Fruit fly (Drosophila melanogaster) whole organism, embryonic: Measurements from ENCODE around the gene CG16826.
A peak's percentile ranks its signal among the peaks of the same experiment; 100 is the strongest.

Experiments
- Adf1 ChIP-seq: fragments of 200-800 bp; sonication (Bioruptor generic); IDR thresholded peaks from 2 replicates; pipeline ENCODE4 v1.3.6; 2022; ENCODE audit warnings: missing biosample characterization, missing genetic modification characterization
- B-H1 ChIP-seq: fragments of 200-800 bp; sonication (Bioruptor generic); IDR thresholded peaks from 3 replicates; pipeline ENCODE4 v1.3.6; 2022; ENCODE audit warnings: missing biosample characterization, missing genetic modification characterization
- Bgb ChIP-seq: fragments of 200-800 bp; sonication (Bioruptor generic); IDR thresholded peaks from 2 replicates; pipeline ENCODE4 v1.3.6; 2022; ENCODE audit warnings: missing biosample characterization, missing genetic modification characterization; ENCODE audit not compliant: partially characterized antibody
- CG11560 ChIP-seq: fragments of 200-800 bp; sonication (Bioruptor generic); IDR thresholded peaks from 3 replicates; pipeline ENCODE4 v1.3.6; 2022; ENCODE audit warnings: missing biosample characterization, missing genetic modification characterization
- CG11695 ChIP-seq: fragments of 200-800 bp; sonication (Bioruptor generic); IDR thresholded peaks from 3 replicates; pipeline ENCODE4 v1.3.6; 2022; ENCODE audit warnings: missing biosample characterization, missing genetic modification characterization
- CG18011 ChIP-seq: fragments of 200-800 bp; sonication (Bioruptor generic); optimal IDR thresholded peaks from 2 replicates; lab custom pipeline; 2017; ENCODE audit warnings: missing biosample characterization, missing genetic modification characterization, mild to moderate bottlenecking, moderate library complexity, missing genotype
- CG34422 ChIP-seq: fragments of 200-800 bp; sonication (Bioruptor generic); IDR thresholded peaks from 3 replicates; pipeline ENCODE4 v1.3.6; 2022; ENCODE audit warnings: missing biosample characterization, missing genetic modification characterization
- CG6854 ChIP-seq: fragments of 200-800 bp; sonication (Bioruptor generic); optimal IDR thresholded peaks from 3 replicates; lab custom pipeline; 2017; ENCODE audit warnings: missing biosample characterization, mild to moderate bottlenecking, missing genetic modification characterization
- CTCF ChIP-seq: fragments of 200-800 bp; sonication (Bioruptor generic); optimal IDR thresholded peaks from 2 replicates; lab custom pipeline; 2017; ENCODE audit warnings: missing biosample characterization, mild to moderate bottlenecking, missing genetic modification characterization, moderate library complexity
- CoRest ChIP-seq: fragments of 200-800 bp; sonication (Bioruptor generic); optimal IDR thresholded peaks from 3 replicates; lab custom pipeline; 2018; ENCODE audit warnings: missing biosample characterization, mild to moderate bottlenecking, missing genetic modification characterization, moderate library complexity
- Dref ChIP-seq: fragments of 200-800 bp; sonication (Bioruptor generic); IDR thresholded peaks from 2 replicates; pipeline ENCODE4 v1.3.6; 2022; ENCODE audit warnings: missing biosample characterization, missing genetic modification characterization
- Ets65A ChIP-seq: fragments of 200-800 bp; sonication (Bioruptor generic); peaks from one replicate; lab custom pipeline; 2016; ENCODE audit warnings: missing biosample characterization, missing genetic modification characterization
- HLHmδ ChIP-seq: fragments of 200-800 bp; sonication (Bioruptor generic); optimal IDR thresholded peaks from 2 replicates; lab custom pipeline; 2018; ENCODE audit warnings: missing biosample characterization, mild to moderate bottlenecking, missing genetic modification characterization, moderate library complexity
- Hand ChIP-seq: fragments of 200-800 bp; sonication (Bioruptor generic); optimal IDR thresholded peaks from 2 replicates; lab custom pipeline; 2017; ENCODE audit warnings: mild to moderate bottlenecking, missing biosample characterization, missing genetic modification reagents, missing genetic modification characterization
- Hmr ChIP-seq: fragments of 200-800 bp; sonication (Bioruptor generic); optimal IDR thresholded peaks from 3 replicates; lab custom pipeline; 2017; ENCODE audit warnings: mild to moderate bottlenecking, missing biosample characterization, missing genetic modification reagents, missing genetic modification characterization
- Hr3 ChIP-seq: fragments of 200-800 bp; sonication (Bioruptor generic); optimal IDR thresholded peaks from 3 replicates; lab custom pipeline; 2016; ENCODE audit warnings: missing biosample characterization, missing genetic modification characterization
- MESR4 ChIP-seq: fragments of 200-800 bp; sonication (Bioruptor generic); optimal IDR thresholded peaks from 2 replicates; lab custom pipeline; 2018; ENCODE audit warnings: missing biosample characterization, mild to moderate bottlenecking, missing genetic modification characterization, moderate library complexity
- NfI ChIP-seq: fragments of 200-800 bp; sonication (Bioruptor generic); optimal IDR thresholded peaks from 3 replicates; lab custom pipeline; 2018; ENCODE audit warnings: missing biosample characterization, mild to moderate bottlenecking, missing genetic modification characterization, moderate library complexity
- Trl ChIP-seq, 3 experiments: fragments of >200 bp in 2 of 3; fragments of 200-800 bp in 1 of 3; sonication (Bioruptor generic) in 1 of 3; optimal IDR thresholded peaks; 2 replicates in 1 of 3; 3 replicates in 2 of 3; lab custom pipeline; 2016 to 2017; ENCODE audit warnings: missing biosample characterization in 1 of 3, missing genetic modification characterization in 1 of 3
- abd-A ChIP-seq: fragments of 200-800 bp; sonication (Bioruptor generic); optimal IDR thresholded peaks from 3 replicates; lab custom pipeline; 2019; ENCODE audit warnings: missing biosample characterization, mild to moderate bottlenecking, missing genetic modification characterization, moderate library complexity
- amos ChIP-seq: fragments of 200-800 bp; sonication (Bioruptor generic); IDR thresholded peaks from 2 replicates; pipeline ENCODE4 v1.3.6; 2022; ENCODE audit warnings: missing biosample characterization, missing genetic modification characterization; ENCODE audit not compliant: partially characterized antibody
- btn ChIP-seq: fragments of 200-800 bp; sonication (Bioruptor generic); optimal IDR thresholded peaks from 2 replicates; lab custom pipeline; 2016; ENCODE audit warnings: missing biosample characterization, missing genetic modification characterization
- cad ChIP-seq: fragments of >200 bp; optimal IDR thresholded peaks from 2 replicates; lab custom pipeline; 2017; ENCODE audit warnings: missing biosample characterization, missing genetic modification characterization
- cas ChIP-seq: fragments of 200-800 bp; sonication (Bioruptor generic); IDR thresholded peaks from 2 replicates; pipeline ENCODE4 v1.3.6; 2022; ENCODE audit warnings: missing biosample characterization, missing genetic modification characterization
- cg ChIP-seq: fragments of 200-800 bp; sonication (Bioruptor generic); optimal IDR thresholded peaks from 3 replicates; lab custom pipeline; 2019; ENCODE audit warnings: missing biosample characterization, mild to moderate bottlenecking, missing genetic modification characterization, moderate library complexity
- chinmo ChIP-seq: fragments of 200-800 bp; sonication (Bioruptor generic); IDR thresholded peaks from 4 replicates; pipeline ENCODE4 v1.3.6; 2022; ENCODE audit warnings: missing biosample characterization, missing genetic modification characterization; ENCODE audit not compliant: partially characterized antibody
- crp ChIP-seq, 2 experiments: fragments of 200-800 bp; sonication (Bioruptor generic); optimal IDR thresholded peaks; 2 replicates in 1 of 2; 3 replicates in 1 of 2; lab custom pipeline; 2017; ENCODE audit warnings: missing biosample characterization in 2 of 2, missing genetic modification characterization in 2 of 2, mild to moderate bottlenecking in 1 of 2, moderate library complexity in 1 of 2
- dimm ChIP-seq: fragments of 200-800 bp; sonication (Bioruptor generic); IDR thresholded peaks from 2 replicates; pipeline ENCODE4 v1.3.6; 2022; ENCODE audit warnings: missing biosample characterization, missing genetic modification characterization
- dpn ChIP-seq, 2 experiments: fragments of 200-800 bp; sonication (Bioruptor generic); optimal IDR thresholded peaks; 3 replicates each; lab custom pipeline; 2016; ENCODE audit warnings: missing biosample characterization in 2 of 2, missing genetic modification characterization in 2 of 2
- gem ChIP-seq: fragments of 200-800 bp; sonication (Bioruptor generic); optimal IDR thresholded peaks from 2 replicates; lab custom pipeline; 2019; ENCODE audit warnings: missing biosample characterization, mild to moderate bottlenecking, missing genetic modification characterization, moderate library complexity
- repo ChIP-seq: fragments of 200-800 bp; sonication (Bioruptor generic); optimal IDR thresholded peaks from 2 replicates; lab custom pipeline; 2016; ENCODE audit warnings: missing biosample characterization, missing genetic modification characterization
- slou ChIP-seq: fragments of 200-800 bp; sonication (Bioruptor generic); optimal IDR thresholded peaks from 3 replicates; lab custom pipeline; 2016; ENCODE audit warnings: missing biosample characterization, missing genetic modification characterization
- sna ChIP-seq: fragments of 200-800 bp; sonication (Bioruptor generic); IDR thresholded peaks from 2 replicates; pipeline ENCODE4 v1.3.6; 2022; ENCODE audit warnings: missing biosample characterization, missing genetic modification characterization; ENCODE audit not compliant: partially characterized antibody
- tap ChIP-seq: fragments of 200-800 bp; optimal IDR thresholded peaks from 3 replicates; lab custom pipeline; 2019; ENCODE audit warnings: missing biosample characterization, mild to moderate bottlenecking, missing genetic modification characterization, moderate library complexity

Gene CG16826

DNA sequence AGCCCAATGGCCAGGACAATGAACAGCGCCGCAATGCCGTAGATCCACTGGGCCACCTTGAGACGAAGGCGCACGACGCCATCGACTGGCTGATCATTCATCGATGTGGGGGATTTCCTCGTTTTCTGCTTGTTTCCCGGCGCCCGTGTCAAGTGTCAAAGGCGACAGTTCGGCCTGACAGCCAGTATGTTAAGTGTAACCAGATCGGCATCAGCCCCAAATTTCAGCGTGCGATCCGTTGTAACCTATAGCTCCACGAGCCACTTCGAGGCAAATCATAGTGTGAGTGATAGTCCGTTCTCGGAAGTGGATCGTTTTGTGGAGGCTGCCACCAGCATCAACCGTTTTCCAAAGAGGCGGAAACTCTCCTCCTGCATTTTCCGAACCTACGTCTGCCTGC is 40.9 kb upstream of the CG16826 start, which contains the start of gene CG43779:
TSS of gene CG43779 (minus strand) at position 101 of the 400 bp plus-strand sequence.
- TF ChIP-seq btn = no peak
- 0 out of 2 replicates have a peak, but pooled peaks have one; percentile 1 for TF ChIP-seq Dref (GFP tag; lab: Robert Waterston, UW)
- TF ChIP-seq Hmr (GFP tag; lab: Kevin White, UChicago) = no peak

DNA sequence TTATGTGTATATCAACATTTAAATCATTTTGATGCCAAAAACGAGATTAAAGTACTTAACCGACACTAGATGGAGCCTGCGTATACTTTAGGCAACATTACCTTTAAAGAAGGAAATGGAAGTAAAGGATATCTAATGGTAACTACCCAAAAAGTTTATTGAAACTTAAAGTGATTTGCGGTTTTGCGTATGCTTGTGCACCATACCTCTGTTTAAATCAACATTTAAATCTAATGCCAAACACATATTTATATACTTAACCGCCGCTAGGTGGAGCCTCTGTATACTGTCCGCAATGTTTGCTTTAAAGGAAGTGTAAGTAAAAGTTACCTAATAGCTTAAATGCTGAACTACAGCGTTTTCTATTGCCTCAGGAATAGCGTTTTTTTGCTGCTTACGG is 21.8 kb upstream of the CG16826 start:
- TF ChIP-seq amos (GFP tag; lab: Robert Waterston, UW) (no peak), Hmr (GFP tag; lab: Kevin White, UChicago) (no peak), CTCF (peak; percentile 85), CG6854 (no peak)

DNA sequence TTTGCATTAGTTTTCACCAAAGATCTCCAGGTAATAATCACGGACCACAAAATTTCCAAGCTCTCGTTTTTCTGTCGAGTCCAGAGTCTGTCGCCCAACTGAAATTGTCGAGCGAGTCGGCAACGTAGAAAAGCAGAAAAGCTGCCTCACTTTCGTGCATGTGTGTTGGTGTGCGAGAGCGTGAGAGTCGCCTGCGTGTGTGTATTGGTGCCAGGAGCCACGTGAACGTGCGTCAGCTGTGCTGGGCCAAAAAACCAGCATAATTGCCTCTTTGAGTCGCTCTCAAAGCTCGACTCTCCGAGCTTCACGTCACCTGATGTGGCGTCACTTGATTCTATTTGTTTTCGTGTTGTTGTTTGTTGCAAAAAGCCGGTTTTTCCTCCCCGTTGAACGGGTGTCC is 16.6 kb upstream of the CG16826 start, which contains the start of gene hbt:
TSS of gene hbt (minus strand) at position 101 of the 400 bp plus-strand sequence.
- TF ChIP-seq abd-A = peak; percentile 27
- peak in 1 of 2 experiments; percentile 29 for TF ChIP-seq crp (GFP tag; optimal IDR thresholded peaks at IDR 0.05; lab: Kevin White, UChicago)
- TF ChIP-seq Trl (optimal IDR thresholded peaks at IDR 0.05; lab: Kevin White, UChicago) = peak; percentile 24 to 54
- no peak for TF ChIP-seq Trl (GFP tag; optimal IDR thresholded peaks at IDR 0.05; lab: Kevin White, UChicago)
- TF ChIP-seq dpn (GFP tag; optimal IDR thresholded peaks at IDR 0.05; lab: Kevin White, UChicago) = no peak
- peak; percentile 26; the same call in 1 of the 2 replicates for TF ChIP-seq sna
- peak; percentile 46 for TF ChIP-seq cg

DNA sequence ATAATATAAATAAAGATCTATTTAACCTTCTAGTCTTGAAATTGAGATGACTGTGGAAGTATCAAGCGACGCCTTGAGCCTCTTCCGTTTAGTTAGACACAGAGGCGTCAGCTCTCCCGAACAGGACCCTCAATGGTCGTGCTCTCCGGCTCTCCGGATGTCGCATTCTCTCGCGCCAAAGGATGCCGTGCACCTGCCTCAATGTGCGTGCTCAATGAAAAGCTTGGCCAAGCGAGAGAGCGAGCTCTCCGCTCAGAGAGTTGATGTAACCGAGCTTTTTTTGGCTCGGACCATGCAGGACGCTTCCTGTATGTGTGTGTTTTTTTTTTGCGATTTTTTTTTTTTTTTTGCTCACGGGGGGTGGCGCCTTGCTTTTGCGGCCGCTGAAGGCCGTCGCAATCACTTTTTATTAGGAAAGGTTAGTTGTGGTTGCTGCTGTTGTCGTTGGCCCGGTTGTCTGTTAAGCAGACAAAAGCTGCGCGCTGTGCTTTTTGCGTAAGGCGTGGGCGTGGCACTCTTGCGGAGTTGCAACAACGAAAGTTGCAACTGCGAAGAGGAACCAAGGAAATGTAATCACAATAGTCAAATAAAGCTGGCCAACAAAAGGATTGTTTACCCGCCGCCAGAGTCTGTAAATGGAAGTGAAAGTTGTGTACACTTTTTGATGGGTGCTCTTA is 15.6 kb upstream of the CG16826 start:
- TF ChIP-seq dpn (GFP tag; optimal IDR thresholded peaks at IDR 0.05; lab: Kevin White, UChicago) (no peak), Bgb (GFP tag; lab: Robert Waterston, UW) (no peak), Trl (optimal IDR thresholded peaks at IDR 0.05; lab: Kevin White, UChicago) (peak; percentile 42 to 68), Trl (GFP tag; optimal IDR thresholded peaks at IDR 0.05; lab: Kevin White, UChicago) (no peak), Hand (GFP tag; lab: Kevin White, UChicago) (no peak), CG11560 (tag; lab: Robert Waterston, UW) (no peak), HLHmδ (GFP tag; lab: Kevin White, UChicago) (no peak), cad (GFP tag; lab: Kevin White, UChicago) (no peak), Adf1 (GFP tag; lab: Robert Waterston, UW) (no peak), CG18011 (GFP tag; lab: Kevin White, UChicago) (peak; percentile 94), chinmo (GFP tag; lab: Robert Waterston, UW) (0 out of 4 replicates have a peak, but pooled peaks have one; percentile 23), B-H1 (GFP tag; lab: Robert Waterston, UW) (no peak), Hr3 (GFP tag; lab: Kevin White, UChicago) (no peak), tap (tag; lab: Kevin White, UChicago) (no peak), NfI (GFP tag; lab: Kevin White, UChicago) (no peak), repo (GFP tag; lab: Kevin White, UChicago) (no peak), CG11695 (GFP tag; lab: Robert Waterston, UW) (no peak), Ets65A (GFP tag; lab: Kevin White, UChicago) (peak; percentile 71), cas (GFP tag; lab: Robert Waterston, UW) (no peak), CoRest (tag; lab: Kevin White, UChicago) (no peak), gem (tag; lab: Kevin White, UChicago) (no peak), dimm (GFP tag; lab: Robert Waterston, UW) (no peak), slou (GFP tag; lab: Kevin White, UChicago) (no peak), MESR4 (GFP tag; lab: Kevin White, UChicago) (no peak), CG34422 (GFP tag; lab: Robert Waterston, UW) (peak; percentile 56; the same call in 1 of the 3 replicates)
